Fruit fly (Drosophila melanogaster): Measurements from ENCODE around the gene twin.

- TF ChIP-seq acj6 (GFP tag; optimal IDR thresholded peaks at IDR 0.05) (no peak), CG8632 (GFP tag; optimal IDR thresholded peaks at IDR 0.05) (no peak), Eip78C (GFP tag) (no peak), Smox (GFP tag; optimal IDR thresholded peaks at IDR 0.05) (no peak), lz (GFP tag; optimal IDR thresholded peaks at IDR 0.05) (no peak), CG6163 (GFP tag; IDR thresholded peaks at IDR 0.05) (no peak), CG1621 (tag; optimal IDR thresholded peaks at IDR 0.05) (no peak), Ets21C (GFP tag; optimal IDR thresholded peaks at IDR 0.05) (no peak), Hr38 (GFP tag; optimal IDR thresholded peaks at IDR 0.05) (no peak)
Observed at dm6 chr3R:24220845-24221244, 920 bp downstream of the twin start, which contains the start of gene cav.
